Fruit fly (Drosophila melanogaster) whole organism, embryonic: ENCODE measurements around the gene Ctr1A.

Source experiments
- Adf1 ChIP-seq: fragments of 200-800 bp; sonication (Bioruptor generic); IDR thresholded peaks from 2 replicates; pipeline ENCODE4 v1.3.6; 2022; ENCODE audit warnings: missing biosample characterization, missing genetic modification characterization
- Atf3 ChIP-seq: fragments of 200-800 bp; sonication (Bioruptor generic); optimal IDR thresholded peaks from 3 replicates; lab custom pipeline; 2016; ENCODE audit warnings: missing biosample characterization, missing genetic modification characterization
- Bdp1 ChIP-seq: fragments of 200-800 bp; sonication (Bioruptor generic); optimal IDR thresholded peaks from 3 replicates; lab custom pipeline; 2016; ENCODE audit warnings: missing biosample characterization, missing genetic modification characterization
- Blimp-1 ChIP-seq: fragments of 200-800 bp; sonication (Bioruptor generic); optimal IDR thresholded peaks from 3 replicates; lab custom pipeline; 2018; ENCODE audit warnings: missing biosample characterization, missing genetic modification characterization, mild to moderate bottlenecking, moderate library complexity, missing genetic modification reagents
- CG1024 ChIP-seq: fragments of 200-800 bp; sonication (Bioruptor generic); IDR thresholded peaks from 2 replicates; pipeline ENCODE4 v1.3.6; 2022; ENCODE audit warnings: missing biosample characterization, missing genetic modification characterization
- CG10366 ChIP-seq: fragments of 200-800 bp; sonication (Bioruptor generic); IDR thresholded peaks from 2 replicates; pipeline ENCODE4 v1.3.6; 2022; ENCODE audit warnings: missing biosample characterization, missing genetic modification characterization
- CG10462 ChIP-seq: fragments of 200-800 bp; sonication (Bioruptor generic); optimal IDR thresholded peaks from 2 replicates; lab custom pipeline; 2016; ENCODE audit warnings: missing biosample characterization, missing genetic modification characterization
- CG11085 ChIP-seq: fragments of 200-800 bp; sonication (Bioruptor generic); IDR thresholded peaks from 2 replicates; pipeline ENCODE4 v1.3.6; 2022; ENCODE audit warnings: missing biosample characterization, missing genetic modification characterization
- CG11560 ChIP-seq: fragments of 200-800 bp; sonication (Bioruptor generic); IDR thresholded peaks from 3 replicates; pipeline ENCODE4 v1.3.6; 2022; ENCODE audit warnings: missing biosample characterization, missing genetic modification characterization
- CG11695 ChIP-seq: fragments of 200-800 bp; sonication (Bioruptor generic); IDR thresholded peaks from 3 replicates; pipeline ENCODE4 v1.3.6; 2022; ENCODE audit warnings: missing biosample characterization, missing genetic modification characterization
- CG12219 ChIP-seq: fragments of 200-800 bp; sonication (Bioruptor generic); optimal IDR thresholded peaks from 3 replicates; lab custom pipeline; 2018; ENCODE audit warnings: missing biosample characterization, mild to moderate bottlenecking, missing genetic modification characterization
- CG13296 ChIP-seq: fragments of 200-800 bp; sonication (Bioruptor generic); optimal IDR thresholded peaks from 3 replicates; lab custom pipeline; 2018; ENCODE audit warnings: missing biosample characterization, mild to moderate bottlenecking, missing genetic modification characterization
- CG14965 ChIP-seq: fragments of 200-800 bp; sonication (Bioruptor generic); optimal IDR thresholded peaks from 2 replicates; lab custom pipeline; 2016; ENCODE audit warnings: missing biosample characterization, missing genetic modification characterization, borderline replicate concordance
- CG2120 ChIP-seq: fragments of 200-800 bp; sonication (Bioruptor generic); optimal IDR thresholded peaks from 3 replicates; lab custom pipeline; 2016; ENCODE audit warnings: missing biosample characterization, missing genetic modification characterization
- CG3281 ChIP-seq: fragments of 200-800 bp; sonication (Bioruptor generic); optimal IDR thresholded peaks from 3 replicates; lab custom pipeline; 2017; ENCODE audit warnings: missing biosample characterization, mild to moderate bottlenecking, missing genetic modification characterization
- CG3726 ChIP-seq: fragments of 200-800 bp; sonication (Bioruptor generic); IDR thresholded peaks from 3 replicates; pipeline ENCODE4, ENCODE4 v1.3.6; 2022; ENCODE audit warnings: missing biosample characterization, missing genetic modification characterization
- CG4707 ChIP-seq: fragments of 200-800 bp; sonication (Bioruptor generic); optimal IDR thresholded peaks from 2 replicates; lab custom pipeline; 2018; ENCODE audit warnings: missing biosample characterization, mild to moderate bottlenecking, missing genetic modification characterization, moderate library complexity
- CG6854 ChIP-seq: fragments of 200-800 bp; sonication (Bioruptor generic); optimal IDR thresholded peaks from 3 replicates; lab custom pipeline; 2017; ENCODE audit warnings: missing biosample characterization, mild to moderate bottlenecking, missing genetic modification characterization
- CG7745 ChIP-seq: fragments of 200-800 bp; sonication (Bioruptor generic); optimal IDR thresholded peaks from 2 replicates; lab custom pipeline; 2018; ENCODE audit warnings: missing biosample characterization, mild to moderate bottlenecking, missing genetic modification characterization, moderate library complexity
- CG8281 ChIP-seq: fragments of 200-800 bp; sonication (Bioruptor generic); optimal IDR thresholded peaks from 2 replicates; lab custom pipeline; 2018; ENCODE audit warnings: missing biosample characterization, mild to moderate bottlenecking, missing genetic modification characterization, moderate library complexity
- CG8478 ChIP-seq: fragments of >200 bp; optimal IDR thresholded peaks from 2 replicates; lab custom pipeline; 2018
- CG8765 ChIP-seq: fragments of 200-800 bp; sonication (Bioruptor generic); IDR thresholded peaks from 2 replicates; pipeline ENCODE4 v1.3.6; 2022; ENCODE audit warnings: missing biosample characterization, missing genetic modification characterization
- CG9437 ChIP-seq: fragments of 200-800 bp; sonication (Bioruptor generic); optimal IDR thresholded peaks from 2 replicates; lab custom pipeline; 2018; ENCODE audit warnings: missing biosample characterization, mild to moderate bottlenecking, missing genetic modification characterization
- CG9932 ChIP-seq: fragments of 200-800 bp; sonication (Bioruptor generic); IDR thresholded peaks from 2 replicates; pipeline ENCODE4 v1.3.6; 2022; ENCODE audit warnings: missing biosample characterization, missing genetic modification characterization
- CoRest ChIP-seq: fragments of 200-800 bp; sonication (Bioruptor generic); optimal IDR thresholded peaks from 3 replicates; lab custom pipeline; 2018; ENCODE audit warnings: missing biosample characterization, mild to moderate bottlenecking, missing genetic modification characterization, moderate library complexity
- Dp ChIP-seq: fragments of 200-800 bp; sonication (Bioruptor generic); optimal IDR thresholded peaks from 2 replicates; lab custom pipeline; 2018; ENCODE audit warnings: missing biosample characterization, mild to moderate bottlenecking, missing genetic modification characterization, moderate library complexity
- GATAe ChIP-seq: fragments of 200-800 bp; sonication (Bioruptor generic); conservative IDR thresholded peaks from 2 replicates; pipeline ENCODE4 v1.3.6; 2022; ENCODE audit warnings: missing biosample characterization, missing genetic modification characterization
- Lpt ChIP-seq: fragments of >200 bp; optimal IDR thresholded peaks from 2 replicates; lab custom pipeline; 2018; ENCODE audit warnings: missing biosample characterization, missing genetic modification characterization
- Sin3A ChIP-seq: fragments of >200 bp; optimal IDR thresholded peaks from 2 replicates; lab custom pipeline; 2018
- Six4 ChIP-seq: fragments of 200-800 bp; sonication (Bioruptor generic); optimal IDR thresholded peaks from 2 replicates; lab custom pipeline; 2016; ENCODE audit warnings: missing biosample characterization, missing genetic modification characterization
- ato ChIP-seq: fragments of 200-800 bp; sonication (Bioruptor generic); IDR thresholded peaks from 2 replicates; pipeline ENCODE4 v1.3.6; 2022; ENCODE audit warnings: missing biosample characterization, missing genetic modification characterization; ENCODE audit not compliant: partially characterized antibody
- bab2 ChIP-seq: fragments of 200-800 bp; sonication (Bioruptor generic); optimal IDR thresholded peaks from 2 replicates; lab custom pipeline; 2016; ENCODE audit warnings: missing biosample characterization, missing genetic modification characterization
- dan ChIP-seq: fragments of 200-800 bp; sonication (Bioruptor generic); IDR thresholded peaks from 2 replicates; pipeline ENCODE4 v1.3.6; 2022; ENCODE audit warnings: missing biosample characterization, missing genetic modification characterization
- hbn ChIP-seq: fragments of 200-800 bp; sonication (Bioruptor generic); IDR thresholded peaks from 2 replicates; pipeline ENCODE4 v1.3.6; 2022; ENCODE audit warnings: missing biosample characterization, missing genetic modification characterization; ENCODE audit not compliant: partially characterized antibody
- klu ChIP-seq: fragments of 200-800 bp; sonication (Bioruptor generic); IDR thresholded peaks from 2 replicates; pipeline ENCODE4 v1.3.6; 2022; ENCODE audit warnings: missing biosample characterization, missing genetic modification characterization
- lbe ChIP-seq: fragments of 200-800 bp; sonication (Bioruptor generic); optimal IDR thresholded peaks from 2 replicates; lab custom pipeline; 2016; ENCODE audit warnings: missing biosample characterization, mild to moderate bottlenecking, missing genetic modification characterization
- lmd ChIP-seq: fragments of 200-800 bp; sonication (Bioruptor generic); IDR thresholded peaks from 2 replicates; pipeline ENCODE4 v1.3.6; 2022; ENCODE audit warnings: missing biosample characterization, missing genetic modification characterization
- luna ChIP-seq: fragments of 200-800 bp; sonication (Bioruptor generic); optimal IDR thresholded peaks from 2 replicates; lab custom pipeline; 2016; ENCODE audit warnings: missing biosample characterization, missing genetic modification characterization
- odd ChIP-seq: fragments of 200-800 bp; sonication (Bioruptor generic); optimal IDR thresholded peaks from 2 replicates; lab custom pipeline; 2017; ENCODE audit warnings: missing biosample characterization, mild to moderate bottlenecking, missing genetic modification characterization
- org-1 ChIP-seq: fragments of 200-800 bp; sonication (Bioruptor generic); optimal IDR thresholded peaks from 2 replicates; lab custom pipeline; 2017; ENCODE audit warnings: missing biosample characterization, missing genetic modification characterization
- pros ChIP-seq: fragments of 200-800 bp; sonication (Bioruptor generic); optimal IDR thresholded peaks from 3 replicates; lab custom pipeline; 2019; ENCODE audit warnings: missing biosample characterization, mild to moderate bottlenecking, missing genetic modification characterization, moderate library complexity
- salm ChIP-seq: fragments of 200-800 bp; sonication (Bioruptor generic); optimal IDR thresholded peaks from 2 replicates; lab custom pipeline; 2018; ENCODE audit warnings: missing biosample characterization, mild to moderate bottlenecking, missing genetic modification characterization
- sim ChIP-seq: fragments of 200-800 bp; sonication (Bioruptor generic); IDR thresholded peaks from 2 replicates; pipeline ENCODE4 v1.3.6; 2022; ENCODE audit warnings: missing biosample characterization, missing genetic modification characterization
- slp2 ChIP-seq: fragments of 200-800 bp; sonication (Bioruptor generic); optimal IDR thresholded peaks from 2 replicates; lab custom pipeline; 2016; ENCODE audit warnings: missing biosample characterization, missing genetic modification characterization
- sr ChIP-seq: fragments of 200-800 bp; sonication (Bioruptor generic); IDR thresholded peaks from 3 replicates; pipeline ENCODE4 v1.3.6; 2022; ENCODE audit warnings: missing biosample characterization, missing genetic modification characterization
- stwl ChIP-seq: fragments of 200-800 bp; sonication (Bioruptor generic); optimal IDR thresholded peaks from 3 replicates; lab custom pipeline; 2018; ENCODE audit warnings: missing biosample characterization, mild to moderate bottlenecking, missing genetic modification characterization, moderate library complexity
- tio ChIP-seq: fragments of 200-800 bp; sonication (Bioruptor generic); optimal IDR thresholded peaks from 2 replicates; lab custom pipeline; 2017; ENCODE audit warnings: missing biosample characterization, missing genetic modification characterization, inconsistent platforms
- tna ChIP-seq: fragments of 200-800 bp; sonication (Bioruptor generic); IDR thresholded peaks from 2 replicates; pipeline ENCODE4 v1.3.6; 2022; ENCODE audit warnings: missing biosample characterization, missing genetic modification characterization; ENCODE audit not compliant: partially characterized antibody
- twi ChIP-seq: fragments of 200-800 bp; optimal IDR thresholded peaks from 2 replicates; lab custom pipeline; 2019; ENCODE audit warnings: missing biosample characterization, mild to moderate bottlenecking, missing genetic modification characterization, moderate library complexity
- vnd ChIP-seq: fragments of 200-800 bp; sonication (Bioruptor generic); IDR thresholded peaks from 3 replicates; pipeline ENCODE4 v1.3.6; 2022; ENCODE audit warnings: missing biosample characterization, missing genetic modification characterization; ENCODE audit not compliant: partially characterized antibody
- zfh1 ChIP-seq: fragments of 200-800 bp; sonication (Bioruptor generic); IDR thresholded peaks from 3 replicates; pipeline ENCODE4 v1.3.6; 2022; ENCODE audit warnings: missing biosample characterization, missing genetic modification characterization

The Ctr1A gene

dm6 chrX:6656023-6656594, 5.3 kb upstream of the Ctr1A start (continued):
- peak; percentile 81 for TF ChIP-seq zfh1 (GFP tag; lab: Robert Waterston, UW)
- peak; percentile 45 for TF ChIP-seq CG4707 (GFP tag; lab: Kevin White, UChicago)
- 0 out of 2 replicates have a peak, but pooled peaks have one; percentile 17 for TF ChIP-seq sim (GFP tag; lab: Robert Waterston, UW)
- peak; percentile 88 for TF ChIP-seq CoRest (tag; lab: Kevin White, UChicago)
- TF ChIP-seq CG3281 (GFP tag; lab: Kevin White, UChicago): peak; percentile 89
- peak; percentile 79 for TF ChIP-seq CG12219 (GFP tag; lab: Kevin White, UChicago)
- peak; percentile 81 for TF ChIP-seq CG6854
- TF ChIP-seq CG7745 (tag; lab: Kevin White, UChicago): no peak
- TF ChIP-seq salm: peak; percentile 33
- TF ChIP-seq CG14965 (GFP tag; lab: Kevin White, UChicago): peak; percentile 27
- TF ChIP-seq Sin3A (lab: Kevin White, UChicago): no peak
- peak; percentile 78 for TF ChIP-seq Blimp-1 (GFP tag; lab: Kevin White, UChicago)
- TF ChIP-seq stwl: no peak
- TF ChIP-seq CG13296: peak; percentile 80
- TF ChIP-seq CG11085: peak; percentile 76
- peak; percentile 72 for TF ChIP-seq org-1
- peak; percentile 39 for TF ChIP-seq luna (GFP tag; lab: Kevin White, UChicago)
- TF ChIP-seq GATAe (GFP tag; lab: Robert Waterston, UW): no peak; the same call in 1 of the 2 replicates
- TF ChIP-seq CG3726 (GFP tag; lab: Robert Waterston, UW): peak; percentile 58; the same call in 1 of the 3 replicates
- no peak for TF ChIP-seq dan (GFP tag; lab: Robert Waterston, UW)
- TF ChIP-seq Bdp1 (GFP tag; lab: Kevin White, UChicago): peak; percentile 67
- TF ChIP-seq Adf1 (GFP tag; lab: Robert Waterston, UW): peak; percentile 40
- TF ChIP-seq CG11695 (GFP tag; lab: Robert Waterston, UW): peak; percentile 88
- peak; percentile 71 for TF ChIP-seq CG8765 (GFP tag; lab: Robert Waterston, UW)
- TF ChIP-seq CG8281: peak; percentile 51
- peak; percentile 82 for TF ChIP-seq CG9437 (GFP tag; lab: Kevin White, UChicago)
- TF ChIP-seq lmd (GFP tag; lab: Robert Waterston, UW): peak; percentile 87
- no peak for TF ChIP-seq sr (GFP tag; lab: Robert Waterston, UW)
- no peak for TF ChIP-seq vnd (GFP tag; lab: Robert Waterston, UW)
- peak; percentile 76 for TF ChIP-seq lbe (GFP tag; lab: Kevin White, UChicago)
- TF ChIP-seq CG8478: no peak
- TF ChIP-seq bab2 (GFP tag; lab: Kevin White, UChicago): peak; percentile 77
- TF ChIP-seq twi (tag; lab: Kevin White, UChicago): peak; percentile 56
- no peak for TF ChIP-seq pros
- TF ChIP-seq Dp: no peak
- TF ChIP-seq tna (GFP tag; lab: Robert Waterston, UW): no peak
- peak; percentile 78 for TF ChIP-seq odd (GFP tag; lab: Kevin White, UChicago)
- TF ChIP-seq Lpt (GFP tag; lab: Kevin White, UChicago): no peak
- TF ChIP-seq CG2120 (GFP tag; lab: Kevin White, UChicago): peak; percentile 92
- TF ChIP-seq CG10366: peak; percentile 78
- peak; percentile 85 for TF ChIP-seq slp2
- peak; percentile 64 for TF ChIP-seq Six4 (GFP tag; lab: Kevin White, UChicago)
- peak; percentile 82 for TF ChIP-seq tio (GFP tag; lab: Kevin White, UChicago)
- TF ChIP-seq CG10462 (GFP tag; lab: Kevin White, UChicago): peak; percentile 64
- peak; percentile 70 for TF ChIP-seq CG11560 (tag; lab: Robert Waterston, UW)
- TF ChIP-seq Atf3 (GFP tag; lab: Kevin White, UChicago): peak; percentile 60
- peak; percentile 45; the same call in 1 of the 2 replicates for TF ChIP-seq CG1024 (GFP tag; lab: Robert Waterston, UW)
- no peak for TF ChIP-seq ato (GFP tag; lab: Robert Waterston, UW)
- TF ChIP-seq klu: peak; percentile 69
- TF ChIP-seq CG9932 (GFP tag; lab: Robert Waterston, UW): peak; percentile 76
- no peak for TF ChIP-seq hbn (GFP tag; lab: Robert Waterston, UW)
